Fruit fly (Drosophila melanogaster): ENCODE measurements around the gene CG6144.

The CG6144 gene

DNA sequence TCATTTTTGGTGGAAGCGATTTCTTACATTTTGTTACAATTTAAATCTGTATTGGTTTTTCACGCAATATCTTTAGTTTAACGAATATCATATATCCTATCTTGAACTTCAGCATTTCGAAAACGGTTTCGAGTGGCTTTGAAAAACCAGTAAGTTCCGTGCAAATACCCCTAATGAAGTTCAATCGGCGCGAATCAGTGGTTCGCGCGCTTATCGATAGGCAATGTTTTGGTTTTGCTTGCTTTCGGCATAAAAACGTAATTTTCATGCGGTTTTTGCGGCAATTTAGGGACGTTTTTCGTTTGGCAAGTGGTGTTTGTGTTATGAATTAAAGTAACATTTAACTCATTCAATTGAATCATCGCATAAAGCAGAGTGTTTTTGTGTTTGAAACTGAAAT, 11.6 kb upstream of the CG6144 start, which contains the start of gene RluA-2:
TSS of gene RluA-2 (plus strand) at position 195 of the 400 bp plus-strand sequence.
- TF ChIP-seq H2.0 (GFP tag; IDR thresholded peaks at IDR 0.05): no peak
- peak; percentile 49 for TF ChIP-seq Dp (GFP tag; optimal IDR thresholded peaks at IDR 0.05)
- TF ChIP-seq Atf6 (GFP tag; IDR thresholded peaks at IDR 0.05): no peak
- TF ChIP-seq Hmr (GFP tag; optimal IDR thresholded peaks at IDR 0.05): no peak
- TF ChIP-seq Mrtf (GFP tag; IDR thresholded peaks at IDR 0.05): no peak
- no peak for TF ChIP-seq chn (GFP tag; optimal IDR thresholded peaks at IDR 0.05)
- no peak for TF ChIP-seq ac (GFP tag; optimal IDR thresholded peaks at IDR 0.05)
- TF ChIP-seq Bgb (GFP tag; IDR thresholded peaks at IDR 0.05; ENCODE audit: partially characterized antibody): peak; percentile 24; the same call in 1 of the 2 replicates
- TF ChIP-seq CG15514 (GFP tag; optimal IDR thresholded peaks at IDR 0.05): peak; percentile 98
- no peak for TF ChIP-seq HmgD (GFP tag; optimal IDR thresholded peaks at IDR 0.05)
- TF ChIP-seq Dad (GFP tag; optimal IDR thresholded peaks at IDR 0.05): no peak
- TF ChIP-seq CG13287 (GFP tag; IDR thresholded peaks at IDR 0.05; ENCODE audit: partially characterized antibody): peak; percentile 61
- no peak for TF ChIP-seq schlank (tag; optimal IDR thresholded peaks at IDR 0.05)
- TF ChIP-seq CG17359 (tag; optimal IDR thresholded peaks at IDR 0.05): no peak
- no peak for TF ChIP-seq pnt (GFP tag; optimal IDR thresholded peaks at IDR 0.05)
- TF ChIP-seq ci (GFP tag; IDR thresholded peaks at IDR 0.05): no peak
- no peak for TF ChIP-seq CG8478 (optimal IDR thresholded peaks at IDR 0.05)
- TF ChIP-seq jumu (GFP tag; optimal IDR thresholded peaks at IDR 0.05): no peak
- no peak for TF ChIP-seq chm (GFP tag; IDR thresholded peaks at IDR 0.05)
- no peak for TF ChIP-seq CG16815 (GFP tag; optimal IDR thresholded peaks at IDR 0.05)
- TF ChIP-seq Optix (GFP tag; IDR thresholded peaks at IDR 0.05): no peak
- 0 out of 2 replicates have a peak, but pooled peaks have one; percentile 40 for TF ChIP-seq sna (GFP tag; IDR thresholded peaks at IDR 0.05; ENCODE audit: partially characterized antibody)
- peak; percentile 15; the same call in 1 of the 2 replicates for TF ChIP-seq hbn (GFP tag; IDR thresholded peaks at IDR 0.05; ENCODE audit: partially characterized antibody)
- TF ChIP-seq crol (GFP tag; IDR thresholded peaks at IDR 0.05): no peak
- no peak for TF ChIP-seq fru (optimal IDR thresholded peaks at IDR 0.05)
- no peak for TF ChIP-seq exex (tag; optimal IDR thresholded peaks at IDR 0.05)
- TF ChIP-seq hb (GFP tag; IDR thresholded peaks at IDR 0.05; ENCODE audit: partially characterized antibody): no peak
- TF ChIP-seq Dref (GFP tag; IDR thresholded peaks at IDR 0.05): peak; percentile 58
- no peak for TF ChIP-seq fu2 (GFP tag; optimal IDR thresholded peaks at IDR 0.05)
- no peak for TF ChIP-seq CG14441 (GFP tag; IDR thresholded peaks at IDR 0.05)
- no peak for TF ChIP-seq CG31224 (GFP tag; IDR thresholded peaks at IDR 0.05)
- TF ChIP-seq CG12391 (tag; optimal IDR thresholded peaks at IDR 0.05): no peak
- peak; percentile 4 for TF ChIP-seq CG2116 (GFP tag; optimal IDR thresholded peaks at IDR 0.05)
- TF ChIP-seq D19A (tag; optimal IDR thresholded peaks at IDR 0.05): no peak
- TF ChIP-seq HLH3B (GFP tag; IDR thresholded peaks at IDR 0.05): no peak
- no peak for TF ChIP-seq CG5180 (GFP tag; optimal IDR thresholded peaks at IDR 0.05)
- no peak for TF ChIP-seq CoRest (tag; optimal IDR thresholded peaks at IDR 0.05)
- no peak for TF ChIP-seq CG10979 (tag; optimal IDR thresholded peaks at IDR 0.05)
- TF ChIP-seq Poxn (GFP tag; IDR thresholded peaks at IDR 0.05): no peak
- TF ChIP-seq Scr (GFP tag; IDR thresholded peaks at IDR 0.05; ENCODE audit: partially characterized antibody): peak; percentile 53; the same call in 1 of the 2 replicates
- no peak for TF ChIP-seq gem (tag; optimal IDR thresholded peaks at IDR 0.05)
- no peak for TF ChIP-seq CG17186 (GFP tag; optimal IDR thresholded peaks at IDR 0.05)
- no peak for TF ChIP-seq ro (GFP tag; IDR thresholded peaks at IDR 0.05)
- no peak for TF ChIP-seq CG2678 (tag; optimal IDR thresholded peaks at IDR 0.05)
- TF ChIP-seq CG15073 (GFP tag; optimal IDR thresholded peaks at IDR 0.05): no peak
- no peak for TF ChIP-seq CG9817 (tag; optimal IDR thresholded peaks at IDR 0.05)
- TF ChIP-seq shn (GFP tag; optimal IDR thresholded peaks at IDR 0.05): no peak
- TF ChIP-seq CG10565 (GFP tag; optimal IDR thresholded peaks at IDR 0.05): no peak
- peak; percentile 48 for TF ChIP-seq E2f2 (GFP tag; IDR thresholded peaks at IDR 0.05)
- TF ChIP-seq Deaf1 (tag; optimal IDR thresholded peaks at IDR 0.05): no peak
- no peak for TF ChIP-seq tx (GFP tag; optimal IDR thresholded peaks at IDR 0.05)
- 0 out of 3 replicates have a peak, but pooled peaks have one; percentile 11 for TF ChIP-seq row (GFP tag; IDR thresholded peaks at IDR 0.05)

Measured in whole organism, embryonic.